Fruit fly (Drosophila melanogaster): ENCODE data around the gene Coq3.

Coq3 gene

dm6 chr2L:21163311-21163842 lies 5.0 kb upstream of the Coq3 start, which contains the start of gene Noc2 (continued):
- TF ChIP-seq hb (GFP tag; IDR thresholded peaks at IDR 0.05; ENCODE audit: partially characterized antibody) (no peak), Gug (GFP tag; IDR thresholded peaks at IDR 0.05) (peak; percentile 77; the same call in 3 of the 4 replicates), MTF-1 (GFP tag; optimal IDR thresholded peaks at IDR 0.05; ENCODE audit: borderline replicate concordance) (no peak), Hand (GFP tag; optimal IDR thresholded peaks at IDR 0.05) (no peak), Camta (GFP tag; optimal IDR thresholded peaks at IDR 0.05) (peak; percentile 42), CG10565 (GFP tag; optimal IDR thresholded peaks at IDR 0.05) (no peak), CrebB (tag; optimal IDR thresholded peaks at IDR 0.05) (no peak), Drgx (GFP tag; IDR thresholded peaks at IDR 0.05) (no peak; the same call in 1 of the 2 replicates), H15 (GFP tag; IDR thresholded peaks at IDR 0.05) (peak; percentile 62; the same call in 2 of the 3 replicates), Opbp (GFP tag; IDR thresholded peaks at IDR 0.05; ENCODE audit: partially characterized antibody) (no peak), jumu (GFP tag; optimal IDR thresholded peaks at IDR 0.05) (peak; percentile 1), CG1602 (GFP tag; optimal IDR thresholded peaks at IDR 0.05) (peak; percentile 24), CG14014 (GFP tag; IDR thresholded peaks at IDR 0.05) (peak; percentile 58), eve (GFP tag; optimal IDR thresholded peaks at IDR 0.05) (no peak), scrt (GFP tag; optimal IDR thresholded peaks at IDR 0.05) (no peak), CG43689 (GFP tag; IDR thresholded peaks at IDR 0.05) (no peak), Hr78 (GFP tag; optimal IDR thresholded peaks at IDR 0.05) (no peak), HLHmδ (GFP tag; optimal IDR thresholded peaks at IDR 0.05) (no peak), HLH54F (GFP tag; optimal IDR thresholded peaks at IDR 0.05) (peak; percentile 29), CG17829 (tag; optimal IDR thresholded peaks at IDR 0.05) (peak; percentile 44), CG7745 (tag; optimal IDR thresholded peaks at IDR 0.05) (no peak), CG3065 (GFP tag; optimal IDR thresholded peaks at IDR 0.05) (peak; percentile 2), CG4282 (GFP tag; optimal IDR thresholded peaks at IDR 0.05) (no peak), usp (GFP tag; optimal IDR thresholded peaks at IDR 0.05) (no peak), Xbp1 (GFP tag; optimal IDR thresholded peaks at IDR 0.05) (peak; percentile 63), CG8089 (GFP tag; optimal IDR thresholded peaks at IDR 0.05) (no peak), cg (GFP tag; optimal IDR thresholded peaks at IDR 0.05) (no peak), H2.0 (GFP tag; IDR thresholded peaks at IDR 0.05) (peak; percentile 52; the same call in 1 of the 2 replicates), CG31365 (tag; optimal IDR thresholded peaks at IDR 0.05) (no peak), NC2β (GFP tag; optimal IDR thresholded peaks at IDR 0.05) (no peak), hkb (optimal IDR thresholded peaks at IDR 0.05) (no peak), hkb (GFP tag; IDR thresholded peaks at IDR 0.05) (peak; percentile 43; the same call in 1 of the 2 replicates), CG6654 (GFP tag; optimal IDR thresholded peaks at IDR 0.05) (peak; percentile 20), Myb (GFP tag; optimal IDR thresholded peaks at IDR 0.05) (no peak), ap (GFP tag; IDR thresholded peaks at IDR 0.05) (0 out of 2 replicates have a peak, but pooled peaks have one; percentile 32), Hr51 (GFP tag; optimal IDR thresholded peaks at IDR 0.05) (peak in 1 of 2 experiments; percentile 43), CG13775 (GFP tag; optimal IDR thresholded peaks at IDR 0.05) (peak; percentile 60), ash1 (GFP tag; optimal IDR thresholded peaks at IDR 0.05) (no peak), ac (GFP tag; optimal IDR thresholded peaks at IDR 0.05) (no peak), Mrtf (GFP tag; IDR thresholded peaks at IDR 0.05) (peak; percentile 42; the same call in 2 of the 3 replicates), CG6813 (GFP tag; optimal IDR thresholded peaks at IDR 0.05) (no peak), CG13624 (GFP tag; optimal IDR thresholded peaks at IDR 0.05) (no peak), CG16813 (GFP tag; IDR thresholded peaks at IDR 0.05; ENCODE audit: partially characterized antibody) (no peak), grn (GFP tag; optimal IDR thresholded peaks at IDR 0.05) (no peak), nau (GFP tag; optimal IDR thresholded peaks at IDR 0.05) (no peak), lov (optimal IDR thresholded peaks at IDR 0.05) (no peak), lov (GFP tag; IDR thresholded peaks at IDR 0.05) (no peak), croc (GFP tag; conservative IDR thresholded peaks at IDR 0.05) (no peak), gce (GFP tag; IDR thresholded peaks at IDR 0.05) (no peak), sob (GFP tag; IDR thresholded peaks at IDR 0.05) (no peak; the same call in 1 of the 2 replicates), CG10654 (GFP tag; optimal IDR thresholded peaks at IDR 0.05) (no peak)

Measured in whole organism, embryonic.